Worm (Caenorhabditis elegans) whole organism, young adult: ENCODE measurements around the gene sel-1.

Source experiments
- F55B11.4 ChIP-seq: sonication (generic microtip); optimal IDR thresholded peaks from 2 replicates; lab custom pipeline; 2016; ENCODE audit warnings: missing compliant biosample characterization, missing genetic modification characterization, borderline replicate concordance; ENCODE audit not compliant: insufficient read depth
- dpff-1 ChIP-seq: sonication (generic microtip); optimal IDR thresholded peaks from 2 replicates; lab custom pipeline; 2017; ENCODE audit warnings: mild to moderate bottlenecking, missing genetic modification characterization, missing compliant biosample characterization
- fkh-3 ChIP-seq: sonication (generic microtip); optimal IDR thresholded peaks from 2 replicates; lab custom pipeline; 2016; ENCODE audit warnings: mild to moderate bottlenecking, missing genetic modification characterization, missing compliant biosample characterization
- lsy-27 ChIP-seq: sonication (generic microtip); optimal IDR thresholded peaks from 2 replicates; lab custom pipeline; 2017; ENCODE audit warnings: missing genetic modification characterization, mild to moderate bottlenecking, missing compliant biosample characterization, antibody characterized with exemption, missing genotype, borderline replicate concordance; ENCODE audit not compliant: insufficient read depth
- pha-4 ChIP-seq: fragments of 150-350 bp; sonication (generic microtip); optimal IDR thresholded peaks from 2 replicates; lab custom pipeline; 2014; ENCODE audit warnings: missing biosample characterization, missing genetic modification reagents, missing genetic modification characterization

ce11 chrV:12590601-12591000 is 30.1 kb downstream of the sel-1 start, which contains the start of gene ttr-43:
- TF ChIP-seq pha-4 (tag; lab: Kevin White, UChicago) = no peak
- no peak for TF ChIP-seq F55B11.4 (tag; lab: Kevin White, UChicago)
- no peak for TF ChIP-seq dpff-1 (tag; lab: Kevin White, UChicago)
- TF ChIP-seq fkh-3 (tag; lab: Kevin White, UChicago) = no peak
- no peak for TF ChIP-seq lsy-27
